Worm (Caenorhabditis elegans) whole organism, L2 larva: ENCODE data around the gene ZC204.13.
"Not testable (repeated sequence)": the region's sequence is repeated elsewhere in the genome, so short reads cannot be mapped to it uniquely, and the experiment has no call there.

Source experiments
- F13H6.1 ChIP-seq: sonication (generic microtip); optimal IDR thresholded peaks from 2 replicates; lab custom pipeline; 2016; ENCODE audit warnings: missing genetic modification characterization, missing compliant biosample characterization
- R02D3.7 ChIP-seq: fragments of 150-350 bp; optimal IDR thresholded peaks from 2 replicates; lab custom pipeline; 2014; ENCODE audit warnings: missing biosample characterization, missing genetic modification characterization
- Y55F3AM.14 ChIP-seq: fragments of 200-800 bp; sonication (Bioruptor generic); optimal IDR thresholded peaks from 2 replicates; lab custom pipeline; 2018; ENCODE audit warnings: mild to moderate bottlenecking, missing genetic modification characterization, missing compliant biosample characterization
- ZK546.5 ChIP-seq: sonication (generic microtip); optimal IDR thresholded peaks from 2 replicates; lab custom pipeline; 2017; ENCODE audit warnings: missing biosample characterization, missing genetic modification characterization
- aly-2 ChIP-seq: fragments of 150-350 bp; optimal IDR thresholded peaks from 2 replicates; lab custom pipeline; 2014; ENCODE audit warnings: missing biosample characterization, missing genetic modification characterization
- ama-1 ChIP-seq: fragments of 150-350 bp; optimal IDR thresholded peaks from 2 replicates; lab custom pipeline; 2018; ENCODE audit warnings: inconsistent platforms
- blmp-1 ChIP-seq: sonication (generic microtip); optimal IDR thresholded peaks from 2 replicates; lab custom pipeline; 2017; ENCODE audit warnings: missing genetic modification characterization, mild to moderate bottlenecking, missing compliant biosample characterization, antibody characterized with exemption, moderate library complexity; ENCODE audit not compliant: insufficient read depth
- ceh-16 ChIP-seq: fragments of 150-350 bp; optimal IDR thresholded peaks from 2 replicates; lab custom pipeline; 2014; ENCODE audit warnings: missing biosample characterization, missing genetic modification characterization
- crh-2 ChIP-seq: sonication (generic microtip); optimal IDR thresholded peaks from 2 replicates; lab custom pipeline; 2017; ENCODE audit warnings: missing biosample characterization, missing genetic modification characterization
- dmd-4 ChIP-seq: sonication (generic microtip); optimal IDR thresholded peaks from 2 replicates; lab custom pipeline; 2017; ENCODE audit warnings: missing biosample characterization, missing genetic modification characterization
- egl-27 ChIP-seq: sonication (generic microtip); optimal IDR thresholded peaks from 3 replicates; lab custom pipeline; 2017; ENCODE audit warnings: missing biosample characterization, missing genetic modification reagents, missing genetic modification characterization
- elt-1 ChIP-seq: fragments of 150-350 bp; optimal IDR thresholded peaks from 2 replicates; lab custom pipeline; 2014; ENCODE audit warnings: missing biosample characterization, missing genetic modification characterization
- fos-1 ChIP-seq: fragments of 150-350 bp; optimal IDR thresholded peaks from 2 replicates; lab custom pipeline; 2014; ENCODE audit warnings: missing biosample characterization, missing genetic modification characterization
- gmeb-1 ChIP-seq: fragments of 150-350 bp; optimal IDR thresholded peaks from 2 replicates; lab custom pipeline; 2014; ENCODE audit warnings: missing biosample characterization, missing genetic modification characterization
- lin-11 ChIP-seq: fragments of 150-350 bp; sonication (generic microtip); optimal IDR thresholded peaks from 2 replicates; lab custom pipeline; 2014; ENCODE audit warnings: missing biosample characterization, missing genetic modification characterization, inconsistent platforms, mixed read lengths
- lsy-2 ChIP-seq, 2 experiments: fragments of 150-350 bp in 1 of 2; sonication (generic microtip) in 1 of 2; optimal IDR thresholded peaks; 2 replicates each; lab custom pipeline; 2014 to 2017; ENCODE audit warnings: missing biosample characterization in 2 of 2, missing genetic modification characterization in 2 of 2
- mab-5 ChIP-seq: fragments of 150-350 bp; optimal IDR thresholded peaks from 2 replicates; lab custom pipeline; 2014; ENCODE audit warnings: missing biosample characterization, missing genetic modification characterization
- mdl-1 ChIP-seq, 2 experiments: fragments of 150-350 bp in 1 of 2; sonication (generic microtip) in 1 of 2; optimal IDR thresholded peaks; 2 replicates each; lab custom pipeline; 2017; ENCODE audit warnings: missing biosample characterization in 2 of 2, missing genetic modification characterization in 2 of 2
- nhr-10 ChIP-seq: sonication (generic microtip); optimal IDR thresholded peaks from 2 replicates; lab custom pipeline; 2017; ENCODE audit warnings: missing biosample characterization, missing genetic modification characterization
- nhr-11 ChIP-seq: fragments of 150-350 bp; optimal IDR thresholded peaks from 2 replicates; lab custom pipeline; 2014; ENCODE audit warnings: missing biosample characterization, missing genetic modification characterization
- nhr-12 ChIP-seq: fragments of 150-350 bp; optimal IDR thresholded peaks from 2 replicates; lab custom pipeline; 2014; ENCODE audit warnings: missing biosample characterization, missing genetic modification characterization
- nhr-129 ChIP-seq: fragments of 150-350 bp; optimal IDR thresholded peaks from 2 replicates; lab custom pipeline; 2014; ENCODE audit warnings: missing biosample characterization, missing genetic modification characterization
- nhr-21 ChIP-seq: fragments of 150-350 bp; optimal IDR thresholded peaks from 2 replicates; lab custom pipeline; 2014; ENCODE audit warnings: missing biosample characterization, missing genetic modification characterization
- nhr-23 ChIP-seq: fragments of 150-350 bp; optimal IDR thresholded peaks from 2 replicates; lab custom pipeline; 2014; ENCODE audit warnings: missing biosample characterization, missing genetic modification reagents, missing genetic modification characterization
- nhr-25 ChIP-seq: fragments of 150-350 bp; sonication (generic microtip); optimal IDR thresholded peaks from 3 replicates; lab custom pipeline; 2014; ENCODE audit warnings: missing biosample characterization, missing genetic modification characterization
- nhr-6 ChIP-seq: fragments of 150-350 bp; optimal IDR thresholded peaks from 2 replicates; lab custom pipeline; 2014; ENCODE audit warnings: missing biosample characterization, missing genetic modification characterization
- sma-9 ChIP-seq, 2 experiments: fragments of 150-350 bp in 1 of 2; sonication (generic microtip) in 1 of 2; optimal IDR thresholded peaks; 2 replicates each; lab custom pipeline; 2014 to 2016; ENCODE audit warnings: missing genetic modification characterization in 2 of 2, mild to moderate bottlenecking in 1 of 2, missing biosample characterization in 1 of 2, missing compliant biosample characterization in 1 of 2, missing genetic modification reagents in 1 of 2, moderate library complexity in 1 of 2
- unc-39 ChIP-seq: fragments of 150-350 bp; optimal IDR thresholded peaks from 2 replicates; lab custom pipeline; 2014; ENCODE audit warnings: missing biosample characterization, missing genetic modification characterization
- unc-55 ChIP-seq: fragments of 150-350 bp; sonication (generic microtip); optimal IDR thresholded peaks from 3 replicates; lab custom pipeline; 2014; ENCODE audit warnings: missing biosample characterization, missing genetic modification reagents, missing genetic modification characterization
- zag-1 ChIP-seq: fragments of 150-350 bp; optimal IDR thresholded peaks from 2 replicates; lab custom pipeline; 2014; ENCODE audit warnings: missing biosample characterization, missing genetic modification characterization
- ztf-4 ChIP-seq: fragments of 150-350 bp; optimal IDR thresholded peaks from 2 replicates; lab custom pipeline; 2014; ENCODE audit warnings: missing biosample characterization, missing genetic modification characterization

The ZC204.13 gene

ce11 chrII:1640496-1640895 lies 20.3 kb downstream of the ZC204.13 start, which contains the start of gene srh-72:
srh-72 (minus strand) TSS chrII:1640596.
- no peak for TF ChIP-seq crh-2 (tag; lab: Kevin White, UChicago)

ce11 chrII:1636392-1636791 lies 24.4 kb downstream of the ZC204.13 start, which contains the start of gene srg-20:
srg-20 (plus strand) TSS chrII:1636692.
- not testable (repeated sequence) for TF ChIP-seq blmp-1, mab-5, nhr-23 (tag; lab: Kevin White, UChicago)

ce11 chrII:1635969-1636368 lies 24.8 kb downstream of the ZC204.13 start:
- TF ChIP-seq unc-39 (tag; lab: Kevin White, UChicago) (no peak), lsy-2 (tag; optimal IDR thresholded peaks at IDR 0.05; lab: Kevin White, UChicago) (no peak), ceh-16 (tag; lab: Kevin White, UChicago) (no peak), nhr-25 (tag; lab: Kevin White, UChicago) (no peak), fos-1 (tag; lab: Kevin White, UChicago) (peak; percentile 41), crh-2 (tag; lab: Kevin White, UChicago) (no peak)

- TF ChIP-seq gmeb-1 (tag; lab: Kevin White, UChicago); nhr-25 (tag; lab: Kevin White, UChicago); sma-9 (GFP tag; optimal IDR thresholded peaks at IDR 0.05; lab: Kevin White, UChicago); sma-9 (tag; optimal IDR thresholded peaks at IDR 0.05; lab: Kevin White, UChicago): not testable (repeated sequence)
Measured at ce11 chrII:1633490-1633889, 27.3 kb downstream of the ZC204.13 start, which contains the start of gene C08E3.1. C08E3.1 (plus strand) TSS chrII:1633790.

- not testable (repeated sequence) for TF ChIP-seq nhr-11 (tag; lab: Kevin White, UChicago); ZK546.5 (tag; lab: Kevin White, UChicago); sma-9 (GFP tag; optimal IDR thresholded peaks at IDR 0.05; lab: Kevin White, UChicago); sma-9 (tag; optimal IDR thresholded peaks at IDR 0.05; lab: Kevin White, UChicago)
Measured at ce11 chrII:1632216-1632615, 28.6 kb downstream of the ZC204.13 start, which contains the start of gene C08E3.13. C08E3.13 (minus strand) TSS chrII:1632316.

ce11 chrII:1627783-1628182 lies 33.0 kb downstream of the ZC204.13 start, which contains the start of gene C08E3.15:
C08E3.15 (minus strand) TSS chrII:1627883.
- TF ChIP-seq nhr-21, R02D3.7, unc-39 (tag; lab: Kevin White, UChicago): not testable (repeated sequence)

ce11 chrII:1625666-1626065 lies 35.1 kb downstream of the ZC204.13 start, which contains the start of gene C08E3.14:
C08E3.14 (plus strand) TSS chrII:1625966.
- no peak for TF ChIP-seq lin-11 (tag; lab: Kevin White, UChicago)
- no peak for TF ChIP-seq egl-27 (tag; lab: Kevin White, UChicago)
- no peak for TF ChIP-seq elt-1 (tag; lab: Kevin White, UChicago)
- TF ChIP-seq nhr-129 = no peak
- no peak for TF ChIP-seq nhr-23 (tag; lab: Kevin White, UChicago)

- TF ChIP-seq nhr-25 (tag; lab: Kevin White, UChicago) (no peak), zag-1 (tag; lab: Kevin White, UChicago) (no peak), F13H6.1 (no peak), sma-9 (GFP tag; optimal IDR thresholded peaks at IDR 0.05; lab: Kevin White, UChicago) (no peak), sma-9 (tag; optimal IDR thresholded peaks at IDR 0.05; lab: Kevin White, UChicago) (no peak), fos-1 (tag; lab: Kevin White, UChicago) (no peak), mdl-1 (tag; optimal IDR thresholded peaks at IDR 0.05; lab: Kevin White, UChicago) (no peak), ztf-4 (tag; lab: Kevin White, UChicago) (no peak), nhr-12 (tag; lab: Kevin White, UChicago) (no peak), nhr-10 (tag; lab: Kevin White, UChicago) (no peak), aly-2 (tag; lab: Kevin White, UChicago) (no peak), gmeb-1 (tag; lab: Kevin White, UChicago) (no peak), dmd-4 (tag; lab: Kevin White, UChicago) (no peak), nhr-6 (no peak), unc-55 (no peak), Y55F3AM.14 (GFP tag; lab: Kevin White, UChicago) (no peak), nhr-21 (tag; lab: Kevin White, UChicago) (no peak), ama-1 (lab: Kevin White, UChicago) (no peak), elt-1 (tag; lab: Kevin White, UChicago) (no peak), ceh-16 (tag; lab: Kevin White, UChicago) (no peak)
Measured at ce11 chrII:1624572-1624971, 36.2 kb downstream of the ZC204.13 start, which contains the start of gene fbxa-160. fbxa-160 (minus strand) TSS chrII:1624672.
